Worm (Caenorhabditis elegans): Measurements from ENCODE around the gene F55C10.5.
A peak's percentile ranks its signal among the peaks of the same experiment; 100 is the strongest.

Gene F55C10.5

ce11 chrV:11403702-11404101, 20.8 kb downstream of the F55C10.5 start:
- no peak for TF ChIP-seq F37B4.10 (GFP tag; IDR thresholded peaks at IDR 0.05)
- no peak for TF ChIP-seq snpc-3.4 (tag; optimal IDR thresholded peaks at IDR 0.05)
- TF ChIP-seq let-607 (tag; optimal IDR thresholded peaks at IDR 0.05) = no peak
- no peak for TF ChIP-seq Y79H2A.3 (GFP tag; conservative IDR thresholded peaks at IDR 0.05)
- TF ChIP-seq hlh-26 (GFP tag; conservative IDR thresholded peaks at IDR 0.05) = no peak
- no peak for TF ChIP-seq lin-26 (GFP tag; IDR thresholded peaks at IDR 0.05)
- TF ChIP-seq chd-7 (tag; optimal IDR thresholded peaks at IDR 0.05) = no peak
- TF ChIP-seq F10E7.11 (tag; optimal IDR thresholded peaks at IDR 0.05) = no peak
- TF ChIP-seq nhr-120 (GFP tag; IDR thresholded peaks at IDR 0.05) = no peak
- TF ChIP-seq akir-1 (GFP tag; optimal IDR thresholded peaks at IDR 0.05) = no peak
- no peak for TF ChIP-seq unc-130 (GFP tag; optimal IDR thresholded peaks at IDR 0.05)
- TF ChIP-seq gei-17 (GFP tag; optimal IDR thresholded peaks at IDR 0.05) = no peak
- TF ChIP-seq tlf-1 (GFP tag; optimal IDR thresholded peaks at IDR 0.05) = no peak
- TF ChIP-seq rpc-1 (optimal IDR thresholded peaks at IDR 0.05) = no peak
- TF ChIP-seq rpc-1 (tag; optimal IDR thresholded peaks at IDR 0.05) = no peak
- TF ChIP-seq hsf-1 (GFP tag; IDR thresholded peaks at IDR 0.05) = no peak
- no peak for TF ChIP-seq somi-1 (GFP tag; optimal IDR thresholded peaks at IDR 0.05)
- no peak for TF ChIP-seq Y53G8AR.9 (GFP tag; conservative IDR thresholded peaks at IDR 0.05)
- TF ChIP-seq efl-1 (GFP tag; optimal IDR thresholded peaks at IDR 0.05) = no peak
- TF ChIP-seq Y67H2A.10 (GFP tag; conservative IDR thresholded peaks at IDR 0.05) = no peak
- TF ChIP-seq lag-1 (GFP tag; IDR thresholded peaks at IDR 0.05) = no peak

ce11 chrV:11407251-11407650, 24.3 kb downstream of the F55C10.5 start, which contains the start of gene K03B8.6:
Gene K03B8.6 (plus strand): TSS chrV:11407584.
- TF ChIP-seq F37B4.10 (GFP tag; IDR thresholded peaks at IDR 0.05) = no peak
- TF ChIP-seq rcor-1 (GFP tag; IDR thresholded peaks at IDR 0.05) = no peak
- TF ChIP-seq madf-10 (tag; optimal IDR thresholded peaks at IDR 0.05) = no peak
- TF ChIP-seq C17E4.6 (GFP tag; IDR thresholded peaks at IDR 0.05) = no peak
- TF ChIP-seq F55B11.4 (tag; optimal IDR thresholded peaks at IDR 0.05; ENCODE audit: borderline replicate concordance, insufficient read depth) = no peak
- TF ChIP-seq efl-1 (GFP tag; optimal IDR thresholded peaks at IDR 0.05) = no peak
- no peak for TF ChIP-seq chd-7 (tag; optimal IDR thresholded peaks at IDR 0.05)
- no peak for TF ChIP-seq ama-1 (optimal IDR thresholded peaks at IDR 0.05)
- no peak for TF ChIP-seq ama-1 (GFP tag; optimal IDR thresholded peaks at IDR 0.05)
- TF ChIP-seq T07F8.4 (tag; optimal IDR thresholded peaks at IDR 0.05) = no peak
- no peak for TF ChIP-seq Y53G8AR.9 (GFP tag; conservative IDR thresholded peaks at IDR 0.05)
- TF ChIP-seq die-1 (tag; optimal IDR thresholded peaks at IDR 0.05) = no peak
- TF ChIP-seq pbrm-1 (GFP tag; IDR thresholded peaks at IDR 0.05) = no peak
- no peak for TF ChIP-seq K11D2.4 (GFP tag; IDR thresholded peaks at IDR 0.05)
- no peak for TF ChIP-seq nhr-179 (tag; optimal IDR thresholded peaks at IDR 0.05)
- no peak for TF ChIP-seq cebp-1 (GFP tag; IDR thresholded peaks at IDR 0.05)
- no peak for TF ChIP-seq cebp-1 (tag; optimal IDR thresholded peaks at IDR 0.05)

DNA sequence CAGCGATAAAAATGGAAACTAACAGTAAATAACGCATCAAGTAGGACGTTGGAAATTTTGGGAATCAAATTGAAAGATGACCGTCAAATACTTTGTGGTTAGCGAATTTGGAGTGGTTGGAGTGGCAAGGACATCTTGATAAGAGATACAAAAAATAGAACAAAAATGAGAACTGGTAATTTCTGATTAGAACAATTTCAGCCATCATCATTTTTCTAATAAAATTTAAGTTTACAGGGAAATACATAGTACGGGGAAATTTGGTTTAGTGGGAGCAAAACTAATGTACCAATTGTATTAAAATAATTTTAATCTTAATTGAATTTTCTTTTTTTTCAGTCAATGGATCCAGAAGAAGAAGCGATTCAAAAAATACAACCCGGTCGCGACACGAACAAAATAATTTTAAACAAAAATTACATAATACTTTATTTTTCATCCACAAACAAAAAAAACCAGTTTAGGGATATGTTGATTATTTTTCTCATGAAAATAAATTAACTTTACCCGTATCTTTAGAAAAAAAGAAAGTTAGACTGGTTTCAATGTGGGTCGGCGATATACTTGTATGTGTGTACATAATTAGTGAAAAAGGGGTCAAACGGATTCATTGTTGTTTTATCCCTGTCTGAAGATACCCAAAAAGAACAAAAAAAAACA, 28.1 kb downstream of the F55C10.5 start, which contains the start of the genes K03B8.8 and grl-3:
Gene K03B8.8, minus strand, starts transcription at position 101 of the 660 bp plus-strand sequence.
Gene grl-3, plus strand, starts transcription at position 610 of the 660 bp plus-strand sequence.
- no peak for TF ChIP-seq lin-26 (GFP tag; IDR thresholded peaks at IDR 0.05)

- TF ChIP-seq lin-35 (GFP tag; optimal IDR thresholded peaks at IDR 0.05) (no peak), hmg-20 (GFP tag; IDR thresholded peaks at IDR 0.05) (no peak), hmg-1.2 (GFP tag; IDR thresholded peaks at IDR 0.05) (no peak; the same call in 1 of the 2 replicates), nfyb-1 (GFP tag; IDR thresholded peaks at IDR 0.05) (peak; percentile 63), Y53G8AR.9 (GFP tag; conservative IDR thresholded peaks at IDR 0.05) (peak; percentile 50; the same call in 1 of the 2 replicates), F33H1.4 (GFP tag; IDR thresholded peaks at IDR 0.05) (peak; percentile 20; the same call in 1 of the 2 replicates), bed-1 (GFP tag; IDR thresholded peaks at IDR 0.05) (no peak), pbrm-1 (GFP tag; IDR thresholded peaks at IDR 0.05) (peak; percentile 80), chd-7 (tag; optimal IDR thresholded peaks at IDR 0.05) (peak; percentile 32), unc-130 (GFP tag; optimal IDR thresholded peaks at IDR 0.05) (peak; percentile 5), snpc-4 (GFP tag; optimal IDR thresholded peaks at IDR 0.05) (no peak), snpc-4 (tag; optimal IDR thresholded peaks at IDR 0.05) (peak in 3 of 4 experiments; percentile 9 to 87 (median 73)), F52B5.7 (tag; optimal IDR thresholded peaks at IDR 0.05) (peak; percentile 75), snpc-1.3 (tag; optimal IDR thresholded peaks at IDR 0.05; ENCODE audit: insufficient read depth) (no peak)
Observed at ce11 chrV:11412125-11412524, 29.2 kb downstream of the F55C10.5 start.

All from whole organism, young adult.